Worm (Caenorhabditis elegans): ENCODE results near the gene Y97E10AR.3.

DNA sequence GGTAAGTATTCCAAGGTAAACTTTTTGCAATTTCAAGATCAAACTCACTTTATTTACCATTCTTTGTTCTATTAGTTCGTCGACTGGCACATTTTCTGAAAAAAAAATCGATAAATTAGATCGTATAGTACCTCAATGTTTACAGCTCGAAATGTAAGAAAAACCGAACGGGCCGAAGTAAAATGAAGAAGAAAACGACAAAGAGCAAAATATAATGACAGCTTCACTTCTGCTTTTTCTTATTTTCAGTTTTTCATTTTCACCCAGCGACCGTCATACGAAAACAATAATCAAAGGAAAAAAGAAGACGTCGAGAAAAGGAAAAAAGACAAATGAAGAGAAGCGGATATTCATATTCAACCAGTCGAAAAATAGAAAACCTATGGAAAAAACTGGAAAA is 38.2 kb downstream of the Y97E10AR.3 start, which contains the start of gene che-7:
- TF ChIP-seq nhr-12 (tag; optimal IDR thresholded peaks at IDR 0.05) = no peak
- no peak for TF ChIP-seq zag-1 (tag; optimal IDR thresholded peaks at IDR 0.05)
- no peak for TF ChIP-seq ZK546.5 (tag; optimal IDR thresholded peaks at IDR 0.05)
- TF ChIP-seq unc-62 (GFP tag; optimal IDR thresholded peaks at IDR 0.05) = no peak
- TF ChIP-seq nhr-10 (tag; optimal IDR thresholded peaks at IDR 0.05) = no peak
- no peak for TF ChIP-seq lsy-2 (tag; optimal IDR thresholded peaks at IDR 0.05)
- TF ChIP-seq ztf-11 (tag; optimal IDR thresholded peaks at IDR 0.05) = no peak
- no peak for TF ChIP-seq aly-2 (tag; optimal IDR thresholded peaks at IDR 0.05)
- TF ChIP-seq mdl-1 (tag; optimal IDR thresholded peaks at IDR 0.05) = no peak
